Worm (Caenorhabditis elegans): Measurements from ENCODE around the gene W06E11.1.

ce11 chrIII:640198-640803 lies 1.6 kb upstream of the W06E11.1 start, which contains the start of the genes tag-266 and tag-267:
- TF ChIP-seq bed-2 (GFP tag; IDR thresholded peaks at IDR 0.05): 0 out of 2 replicates have a peak, but pooled peaks have one; percentile 17
- no peak for TF ChIP-seq unc-62 (GFP tag; optimal IDR thresholded peaks at IDR 0.05)
- no peak for TF ChIP-seq madf-6 (GFP tag; IDR thresholded peaks at IDR 0.05)
- no peak for TF ChIP-seq egl-18 (GFP tag; IDR thresholded peaks at IDR 0.05)
- TF ChIP-seq attf-6 (GFP tag; IDR thresholded peaks at IDR 0.05): no peak
- no peak for TF ChIP-seq tlf-1 (GFP tag; optimal IDR thresholded peaks at IDR 0.05)
- TF ChIP-seq F37B4.10 (GFP tag; IDR thresholded peaks at IDR 0.05): no peak
- TF ChIP-seq B0019.2 (GFP tag; conservative IDR thresholded peaks at IDR 0.05): 0 out of 2 replicates have a peak, but pooled peaks have one; percentile 31
- TF ChIP-seq him-1 (tag; optimal IDR thresholded peaks at IDR 0.05): no peak

Measured in whole organism, young adult.